Fruit fly (Drosophila melanogaster) Kc167 (cell line): ENCODE results near the gene Bem46.

ENCODE experiments used
- h ChIP-seq: fragments of >200 bp; optimal IDR thresholded peaks from 3 replicates; lab custom pipeline; 2018; ENCODE audit warnings: missing external identifiers
- psq ChIP-seq: fragments of >200 bp; optimal IDR thresholded peaks from 2 replicates; lab custom pipeline; 2017; ENCODE audit warnings: missing external identifiers

dm6 chr2L:2993236-2993635 is 5.3 kb downstream of the Bem46 start:
- TF ChIP-seq psq (no peak), h (lab: Kevin White, UChicago) (no peak)
